Fruit fly (Drosophila melanogaster): ENCODE measurements around the gene CG11583.

The CG11583 gene

dm6 chr3L:4292120-4292697 lies 9.6 kb upstream of the CG11583 start, which contains the start of the genes CG15012 and Fdx2 (continued):
- TF ChIP-seq CG31441 (GFP tag; IDR thresholded peaks at IDR 0.05) (0 out of 2 replicates have a peak, but pooled peaks have one; percentile 24), CG5245 (GFP tag; optimal IDR thresholded peaks at IDR 0.05) (no peak), bigmax (GFP tag; optimal IDR thresholded peaks at IDR 0.05) (no peak), CG3995 (GFP tag; optimal IDR thresholded peaks at IDR 0.05) (peak; percentile 44), zfh1 (GFP tag; IDR thresholded peaks at IDR 0.05) (peak; percentile 27; the same call in 1 of the 3 replicates), odd (GFP tag; optimal IDR thresholded peaks at IDR 0.05) (no peak), Nf-YC (tag; optimal IDR thresholded peaks at IDR 0.05) (peak; percentile 19), HLH3B (GFP tag; IDR thresholded peaks at IDR 0.05) (no peak), klu (GFP tag; IDR thresholded peaks at IDR 0.05) (no peak), disco-r (GFP tag; optimal IDR thresholded peaks at IDR 0.05) (no peak), ham (GFP tag; IDR thresholded peaks at IDR 0.05) (no peak), lmd (GFP tag; IDR thresholded peaks at IDR 0.05) (no peak), CG11456 (GFP tag; IDR thresholded peaks at IDR 0.05) (no peak), CoRest (tag; optimal IDR thresholded peaks at IDR 0.05) (peak; percentile 54), CG7556 (GFP tag; optimal IDR thresholded peaks at IDR 0.05) (no peak), Hr3 (GFP tag; optimal IDR thresholded peaks at IDR 0.05) (no peak), Sin3A (optimal IDR thresholded peaks at IDR 0.05) (peak; percentile 82), Adf1 (GFP tag; IDR thresholded peaks at IDR 0.05) (no peak), CG16813 (GFP tag; IDR thresholded peaks at IDR 0.05; ENCODE audit: partially characterized antibody) (0 out of 3 replicates have a peak, but pooled peaks have one; percentile 37), D (optimal IDR thresholded peaks at IDR 0.05) (no peak), D (GFP tag; optimal IDR thresholded peaks at IDR 0.05) (no peak), CkIIα-i1 (GFP tag; IDR thresholded peaks at IDR 0.05) (no peak), CG2678 (tag; optimal IDR thresholded peaks at IDR 0.05) (peak; percentile 21), ap (GFP tag; IDR thresholded peaks at IDR 0.05) (no peak), fd64A (GFP tag; optimal IDR thresholded peaks at IDR 0.05) (no peak), Hand (GFP tag; optimal IDR thresholded peaks at IDR 0.05) (no peak), slou (GFP tag; optimal IDR thresholded peaks at IDR 0.05) (peak; percentile 8), CG3847 (GFP tag; IDR thresholded peaks at IDR 0.05) (peak; percentile 43), repo (GFP tag; optimal IDR thresholded peaks at IDR 0.05) (no peak), CG6765 (GFP tag; optimal IDR thresholded peaks at IDR 0.05) (no peak), Myb (GFP tag; optimal IDR thresholded peaks at IDR 0.05) (peak; percentile 55), CG3281 (GFP tag; optimal IDR thresholded peaks at IDR 0.05) (peak; percentile 71), Nf-YA (GFP tag; IDR thresholded peaks at IDR 0.05) (no peak), sens (GFP tag) (peak; percentile 89), Chrac-16 (GFP tag; optimal IDR thresholded peaks at IDR 0.05) (peak; percentile 1), dm (GFP tag; optimal IDR thresholded peaks at IDR 0.05) (peak; percentile 71), lbe (GFP tag; optimal IDR thresholded peaks at IDR 0.05) (no peak), CG13624 (GFP tag; optimal IDR thresholded peaks at IDR 0.05) (peak; percentile 48), CG18011 (GFP tag; optimal IDR thresholded peaks at IDR 0.05) (no peak), Ravus (GFP tag; IDR thresholded peaks at IDR 0.05) (no peak), en (GFP tag; optimal IDR thresholded peaks at IDR 0.05) (no peak), CG5180 (GFP tag; optimal IDR thresholded peaks at IDR 0.05) (no peak), C15 (GFP tag; IDR thresholded peaks at IDR 0.05) (no peak), twi (tag; optimal IDR thresholded peaks at IDR 0.05) (peak; percentile 7), zen (tag; optimal IDR thresholded peaks at IDR 0.05) (peak; percentile 61), CG10654 (GFP tag; optimal IDR thresholded peaks at IDR 0.05) (no peak), Ptx1 (GFP tag; IDR thresholded peaks at IDR 0.05) (0 out of 2 replicates have a peak, but pooled peaks have one; percentile 6), D19A (tag; optimal IDR thresholded peaks at IDR 0.05) (no peak), CG1602 (GFP tag; optimal IDR thresholded peaks at IDR 0.05) (no peak), CG18599 (GFP tag; optimal IDR thresholded peaks at IDR 0.05) (no peak), zfh2 (GFP tag; optimal IDR thresholded peaks at IDR 0.05) (no peak), CG17612 (GFP tag; IDR thresholded peaks at IDR 0.05) (no peak)
